Fruit fly (Drosophila melanogaster) whole organism, embryonic: ENCODE results near the gene CG14341.

ENCODE experiments used
- B-H1 ChIP-seq: fragments of 200-800 bp; sonication (Bioruptor generic); IDR thresholded peaks from 3 replicates; pipeline ENCODE4 v1.3.6; 2022; ENCODE audit warnings: missing biosample characterization, missing genetic modification characterization
- Blimp-1 ChIP-seq: fragments of 200-800 bp; sonication (Bioruptor generic); optimal IDR thresholded peaks from 3 replicates; lab custom pipeline; 2018; ENCODE audit warnings: missing biosample characterization, missing genetic modification characterization, mild to moderate bottlenecking, moderate library complexity, missing genetic modification reagents
- CG10274 ChIP-seq: fragments of 200-800 bp; sonication (Bioruptor generic); optimal IDR thresholded peaks from 3 replicates; lab custom pipeline; 2017; ENCODE audit warnings: missing biosample characterization, mild to moderate bottlenecking, missing genetic modification characterization
- CG11398 ChIP-seq: fragments of 200-800 bp; sonication (Bioruptor generic); optimal IDR thresholded peaks from 2 replicates; lab custom pipeline; 2016; ENCODE audit warnings: missing biosample characterization, missing genetic modification characterization
- CG11504 ChIP-seq: fragments of 200-800 bp; sonication (Bioruptor generic); optimal IDR thresholded peaks from 3 replicates; lab custom pipeline; 2019; ENCODE audit warnings: missing biosample characterization, mild to moderate bottlenecking, missing genetic modification characterization, moderate library complexity
- CG12744 ChIP-seq: fragments of 200-800 bp; sonication (Bioruptor generic); optimal IDR thresholded peaks from 2 replicates; lab custom pipeline; 2016; ENCODE audit warnings: missing biosample characterization, missing genetic modification characterization
- CG12942 ChIP-seq: fragments of 200-800 bp; sonication (Bioruptor generic); optimal IDR thresholded peaks from 3 replicates; lab custom pipeline; 2016; ENCODE audit warnings: missing biosample characterization, missing genetic modification characterization
- CG15696 ChIP-seq: fragments of 200-800 bp; sonication (Bioruptor generic); optimal IDR thresholded peaks from 2 replicates; lab custom pipeline; 2019; ENCODE audit warnings: missing biosample characterization, mild to moderate bottlenecking, missing genetic modification characterization, moderate library complexity
- CG17359 ChIP-seq: fragments of 200-800 bp; sonication (Bioruptor generic); optimal IDR thresholded peaks from 3 replicates; lab custom pipeline; 2018; ENCODE audit warnings: missing biosample characterization, mild to moderate bottlenecking, missing genetic modification characterization, moderate library complexity
- CG17912 ChIP-seq: fragments of 200-800 bp; sonication (Bioruptor generic); optimal IDR thresholded peaks from 2 replicates; lab custom pipeline; 2018; ENCODE audit warnings: missing biosample characterization, mild to moderate bottlenecking, missing genetic modification characterization
- CG18476 ChIP-seq: fragments of 200-800 bp; sonication (Bioruptor generic); optimal IDR thresholded peaks from 2 replicates; lab custom pipeline; 2016; ENCODE audit warnings: missing biosample characterization, mild to moderate bottlenecking, missing genetic modification characterization
- CG30403 ChIP-seq: fragments of 200-800 bp; sonication (Bioruptor generic); optimal IDR thresholded peaks from 3 replicates; lab custom pipeline; 2016; ENCODE audit warnings: missing biosample characterization, missing genetic modification characterization
- CG33213 ChIP-seq: fragments of 200-800 bp; sonication (Bioruptor generic); optimal IDR thresholded peaks from 3 replicates; lab custom pipeline; 2016; ENCODE audit warnings: missing biosample characterization, missing genetic modification characterization
- CG43689 ChIP-seq: fragments of 200-800 bp; sonication (Bioruptor generic); IDR thresholded peaks from 2 replicates; pipeline ENCODE4 v1.3.6; 2022; ENCODE audit warnings: missing biosample characterization, missing genetic modification characterization
- CG5245 ChIP-seq: fragments of 200-800 bp; sonication (Bioruptor generic); optimal IDR thresholded peaks from 3 replicates; lab custom pipeline; 2016; ENCODE audit warnings: missing biosample characterization, missing genetic modification characterization
- CG7556 ChIP-seq: fragments of 200-800 bp; sonication (Bioruptor generic); optimal IDR thresholded peaks from 2 replicates; lab custom pipeline; 2017; ENCODE audit warnings: missing biosample characterization, mild to moderate bottlenecking, missing genetic modification characterization
- CG8290 ChIP-seq, 3 experiments: fragments of 200-800 bp; sonication (Bioruptor generic); optimal IDR thresholded peaks; 2 replicates each; lab custom pipeline; 2016 to 2019; ENCODE audit warnings: missing biosample characterization in 3 of 3, missing genetic modification characterization in 3 of 3, mild to moderate bottlenecking in 2 of 3, moderate library complexity in 1 of 3
- CTCF ChIP-seq: fragments of 200-800 bp; sonication (Bioruptor generic); optimal IDR thresholded peaks from 2 replicates; lab custom pipeline; 2017; ENCODE audit warnings: missing biosample characterization, mild to moderate bottlenecking, missing genetic modification characterization, moderate library complexity
- CkIIα-i1 ChIP-seq: fragments of 200-800 bp; sonication (Bioruptor generic); IDR thresholded peaks from 2 replicates; pipeline ENCODE4 v1.3.6; 2022; ENCODE audit warnings: missing biosample characterization, missing genetic modification characterization
- Dbx ChIP-seq: fragments of 200-800 bp; sonication (Bioruptor generic); IDR thresholded peaks from 3 replicates; pipeline ENCODE4 v1.3.6; 2022; ENCODE audit warnings: missing biosample characterization, missing genetic modification characterization
- Dip3 ChIP-seq: fragments of 200-800 bp; sonication (Bioruptor generic); optimal IDR thresholded peaks from 3 replicates; lab custom pipeline; 2016; ENCODE audit warnings: missing biosample characterization, missing genetic modification characterization
- Eip74EF ChIP-seq, 2 experiments: fragments of 200-800 bp in 1 of 2; fragments of >200 bp in 1 of 2; sonication (Bioruptor generic) in 1 of 2; optimal IDR thresholded peaks; 2 replicates each; lab custom pipeline; 2017 to 2019; ENCODE audit warnings: missing biosample characterization in 2 of 2, missing genetic modification characterization in 2 of 2, mild to moderate bottlenecking in 1 of 2, moderate library complexity in 1 of 2
- H15 ChIP-seq: fragments of 200-800 bp; sonication (Bioruptor generic); IDR thresholded peaks from 3 replicates; pipeline ENCODE4 v1.3.6; 2022; ENCODE audit warnings: missing biosample characterization, missing genetic modification characterization
- Hey ChIP-seq: fragments of 200-800 bp; sonication (Bioruptor generic); optimal IDR thresholded peaks from 3 replicates; lab custom pipeline; 2018; ENCODE audit warnings: missing biosample characterization, mild to moderate bottlenecking, missing genetic modification characterization
- Hmx ChIP-seq: fragments of 200-800 bp; sonication (Bioruptor generic); optimal IDR thresholded peaks from 2 replicates; lab custom pipeline; 2016; ENCODE audit warnings: missing biosample characterization, missing genetic modification characterization
- Kr ChIP-seq: fragments of 200-800 bp; sonication (Bioruptor generic); optimal IDR thresholded peaks from 2 replicates; lab custom pipeline; 2017; ENCODE audit warnings: missing biosample characterization, mild to moderate bottlenecking, missing genetic modification characterization
- Meics ChIP-seq: fragments of 200-800 bp; sonication (Bioruptor generic); optimal IDR thresholded peaks from 2 replicates; lab custom pipeline; 2017; ENCODE audit warnings: missing biosample characterization, mild to moderate bottlenecking, missing genetic modification characterization
- Myb ChIP-seq: fragments of 200-800 bp; sonication (Bioruptor generic); optimal IDR thresholded peaks from 2 replicates; lab custom pipeline; 2016; ENCODE audit warnings: missing biosample characterization, missing genetic modification characterization
- Nf-YB ChIP-seq: fragments of 200-800 bp; sonication (Bioruptor generic); optimal IDR thresholded peaks from 3 replicates; lab custom pipeline; 2019; ENCODE audit warnings: missing biosample characterization, mild to moderate bottlenecking, missing genetic modification characterization, moderate library complexity
- Nf-YC ChIP-seq: fragments of 200-800 bp; optimal IDR thresholded peaks from 3 replicates; lab custom pipeline; 2019; ENCODE audit warnings: missing biosample characterization, mild to moderate bottlenecking, missing genetic modification characterization, moderate library complexity
- Opbp ChIP-seq: fragments of 200-800 bp; sonication (Bioruptor generic); IDR thresholded peaks from 3 replicates; pipeline ENCODE4 v1.3.6; 2022; ENCODE audit warnings: missing biosample characterization, missing genetic modification characterization; ENCODE audit not compliant: partially characterized antibody
- PHDP ChIP-seq: fragments of 200-800 bp; sonication (Bioruptor generic); optimal IDR thresholded peaks from 3 replicates; lab custom pipeline; 2018; ENCODE audit warnings: missing biosample characterization, mild to moderate bottlenecking, missing genetic modification characterization, moderate library complexity
- Ptx1 ChIP-seq: fragments of 200-800 bp; sonication (Bioruptor generic); IDR thresholded peaks from 2 replicates; pipeline ENCODE4 v1.3.6; 2022; ENCODE audit warnings: missing biosample characterization, missing genetic modification characterization
- Usf ChIP-seq: fragments of 200-800 bp; sonication (Bioruptor generic); optimal IDR thresholded peaks from 2 replicates; lab custom pipeline; 2017; ENCODE audit warnings: missing genotype, missing biosample characterization, missing genetic modification characterization
- al ChIP-seq: fragments of 200-800 bp; sonication (Bioruptor generic); IDR thresholded peaks from 2 replicates; pipeline ENCODE4 v1.3.6; 2022; ENCODE audit warnings: missing biosample characterization, missing genetic modification characterization
- amos ChIP-seq: fragments of 200-800 bp; sonication (Bioruptor generic); IDR thresholded peaks from 2 replicates; pipeline ENCODE4 v1.3.6; 2022; ENCODE audit warnings: missing biosample characterization, missing genetic modification characterization; ENCODE audit not compliant: partially characterized antibody
- br ChIP-seq: fragments of >200 bp; optimal IDR thresholded peaks from 2 replicates; lab custom pipeline; 2017
- cas ChIP-seq: fragments of 200-800 bp; sonication (Bioruptor generic); IDR thresholded peaks from 2 replicates; pipeline ENCODE4 v1.3.6; 2022; ENCODE audit warnings: missing biosample characterization, missing genetic modification characterization
- caup ChIP-seq: fragments of 200-800 bp; sonication (Bioruptor generic); optimal IDR thresholded peaks from 3 replicates; lab custom pipeline; 2017; ENCODE audit warnings: missing biosample characterization, mild to moderate bottlenecking, missing genetic modification characterization, moderate library complexity; ENCODE audit not compliant: severe bottlenecking
- dmrt99B ChIP-seq: fragments of 200-800 bp; sonication (Bioruptor generic); optimal IDR thresholded peaks from 2 replicates; lab custom pipeline; 2018; ENCODE audit warnings: missing biosample characterization, mild to moderate bottlenecking, missing genetic modification characterization, moderate library complexity
- gem ChIP-seq: fragments of 200-800 bp; sonication (Bioruptor generic); optimal IDR thresholded peaks from 2 replicates; lab custom pipeline; 2019; ENCODE audit warnings: missing biosample characterization, mild to moderate bottlenecking, missing genetic modification characterization, moderate library complexity
- gt ChIP-seq: fragments of 200-800 bp; sonication (Bioruptor generic); IDR thresholded peaks from 2 replicates; pipeline ENCODE4 v1.3.6; 2022; ENCODE audit warnings: missing biosample characterization, missing genetic modification characterization
- insv ChIP-seq, 2 experiments: fragments of 200-800 bp; sonication (Bioruptor generic); optimal IDR thresholded peaks; 3 replicates each; lab custom pipeline; 2016 to 2018; ENCODE audit warnings: missing biosample characterization in 2 of 2, missing genetic modification characterization in 2 of 2
- lilli ChIP-seq: fragments of 200-800 bp; sonication (Bioruptor generic); optimal IDR thresholded peaks from 3 replicates; lab custom pipeline; 2016; ENCODE audit warnings: missing biosample characterization, missing genetic modification characterization
- onecut ChIP-seq: fragments of 200-800 bp; sonication (Bioruptor generic); IDR thresholded peaks from 2 replicates; pipeline ENCODE4 v1.3.6; 2022; ENCODE audit warnings: missing biosample characterization, missing genetic modification characterization
- rib ChIP-seq: fragments of 200-800 bp; sonication (Bioruptor generic); IDR thresholded peaks from 2 replicates; pipeline ENCODE4 v1.3.6; 2022; ENCODE audit warnings: missing biosample characterization, missing genetic modification characterization
- trem ChIP-seq: fragments of 200-800 bp; optimal IDR thresholded peaks from 3 replicates; lab custom pipeline; 2019; ENCODE audit warnings: missing biosample characterization, mild to moderate bottlenecking, missing genetic modification characterization, moderate library complexity
- twi ChIP-seq: fragments of 200-800 bp; optimal IDR thresholded peaks from 2 replicates; lab custom pipeline; 2019; ENCODE audit warnings: missing biosample characterization, mild to moderate bottlenecking, missing genetic modification characterization, moderate library complexity
- usp ChIP-seq: fragments of >200 bp; optimal IDR thresholded peaks from 2 replicates; lab custom pipeline; 2017; ENCODE audit warnings: missing biosample characterization, missing genetic modification characterization
- wor ChIP-seq: fragments of 200-800 bp; sonication (Bioruptor generic); IDR thresholded peaks from 2 replicates; pipeline ENCODE4 v1.3.6; 2022; ENCODE audit warnings: missing biosample characterization, missing genetic modification characterization
- zf30C ChIP-seq: fragments of 200-800 bp; sonication (Bioruptor generic); optimal IDR thresholded peaks from 3 replicates; lab custom pipeline; 2018; ENCODE audit warnings: missing biosample characterization, mild to moderate bottlenecking, missing genetic modification characterization
- zfh2 ChIP-seq: fragments of 200-800 bp; sonication (Bioruptor generic); optimal IDR thresholded peaks from 2 replicates; lab custom pipeline; 2016; ENCODE audit warnings: missing biosample characterization, missing genetic modification characterization

CG14341 gene

dm6 chr2L:1214465-1214864 lies 48.2 kb downstream of the CG14341 start (continued):
- TF ChIP-seq CG17912 (GFP tag; lab: Kevin White, UChicago) = no peak
- TF ChIP-seq wor (GFP tag; lab: Robert Waterston, UW) = 0 out of 2 replicates have a peak, but pooled peaks have one; percentile 17
- TF ChIP-seq twi (tag; lab: Kevin White, UChicago) = no peak
- TF ChIP-seq CG18476 (GFP tag; lab: Kevin White, UChicago) = no peak
- peak; percentile 59 for TF ChIP-seq Ptx1
- peak; percentile 53 for TF ChIP-seq Blimp-1 (GFP tag; lab: Kevin White, UChicago)
- TF ChIP-seq CG10274 (GFP tag; lab: Kevin White, UChicago) = no peak
- 0 out of 3 replicates have a peak, but pooled peaks have one; percentile 39 for TF ChIP-seq Dbx (GFP tag; lab: Robert Waterston, UW)
- no peak for TF ChIP-seq CG12744 (GFP tag; lab: Kevin White, UChicago)
- TF ChIP-seq usp (GFP tag; lab: Kevin White, UChicago) = no peak
- TF ChIP-seq CTCF (GFP tag; lab: Kevin White, UChicago) = no peak
- peak; percentile 57 for TF ChIP-seq B-H1 (GFP tag; lab: Robert Waterston, UW)
- TF ChIP-seq Hey (tag; lab: Kevin White, UChicago) = no peak
- TF ChIP-seq Dip3 (GFP tag; lab: Kevin White, UChicago) = no peak
- peak; percentile 66 for TF ChIP-seq gem (tag; lab: Kevin White, UChicago)
- no peak for TF ChIP-seq insv (GFP tag; optimal IDR thresholded peaks at IDR 0.05; lab: Kevin White, UChicago)
- 0 out of 2 replicates have a peak, but pooled peaks have one; percentile 20 for TF ChIP-seq al (GFP tag; lab: Robert Waterston, UW)
- peak; percentile 62 for TF ChIP-seq CG11504
- TF ChIP-seq CG17359 (tag; lab: Kevin White, UChicago) = peak; percentile 41
- TF ChIP-seq CG11398 (GFP tag; lab: Kevin White, UChicago) = no peak
- no peak for TF ChIP-seq Eip74EF (GFP tag; optimal IDR thresholded peaks at IDR 0.05; lab: Kevin White, UChicago)
- TF ChIP-seq Usf (GFP tag; lab: Kevin White, UChicago) = no peak
- no peak for TF ChIP-seq zfh2 (GFP tag; lab: Kevin White, UChicago)
- TF ChIP-seq H15 (GFP tag; lab: Robert Waterston, UW) = no peak
- peak; percentile 48 for TF ChIP-seq PHDP
- TF ChIP-seq Myb (GFP tag; lab: Kevin White, UChicago) = no peak
- no peak for TF ChIP-seq Nf-YB (GFP tag; lab: Kevin White, UChicago)
- TF ChIP-seq trem = no peak
- no peak for TF ChIP-seq onecut
- TF ChIP-seq zf30C = no peak
- TF ChIP-seq CG8290 (GFP tag; optimal IDR thresholded peaks at IDR 0.05; lab: Kevin White, UChicago) = no peak
- TF ChIP-seq CG8290 (tag; optimal IDR thresholded peaks at IDR 0.05; lab: Kevin White, UChicago) = peak in 1 of 2 experiments; percentile 11
- no peak for TF ChIP-seq Kr (GFP tag; lab: Kevin White, UChicago)
- no peak for TF ChIP-seq rib (GFP tag; lab: Robert Waterston, UW)
- no peak for TF ChIP-seq CG15696 (tag; lab: Kevin White, UChicago)
- no peak for TF ChIP-seq amos (GFP tag; lab: Robert Waterston, UW)
- TF ChIP-seq Hmx (GFP tag; lab: Kevin White, UChicago) = no peak
- peak; percentile 48 for TF ChIP-seq Meics (GFP tag; lab: Kevin White, UChicago)
- TF ChIP-seq CG12942 = no peak
- TF ChIP-seq Nf-YC (tag; lab: Kevin White, UChicago) = no peak
- TF ChIP-seq Opbp (GFP tag; lab: Robert Waterston, UW) = no peak
- TF ChIP-seq dmrt99B (tag; lab: Kevin White, UChicago) = peak; percentile 55
- no peak for TF ChIP-seq CkIIα-i1 (GFP tag; lab: Robert Waterston, UW)
- no peak for TF ChIP-seq CG33213 (GFP tag; lab: Kevin White, UChicago)
- peak; percentile 46 for TF ChIP-seq CG7556 (GFP tag; lab: Kevin White, UChicago)
- TF ChIP-seq CG43689 (GFP tag; lab: Robert Waterston, UW) = no peak
- TF ChIP-seq lilli = peak; percentile 28
- no peak for TF ChIP-seq br
- no peak for TF ChIP-seq CG5245
- no peak for TF ChIP-seq cas (GFP tag; lab: Robert Waterston, UW)
- TF ChIP-seq caup (GFP tag; lab: Kevin White, UChicago) = no peak
- TF ChIP-seq gt (GFP tag; lab: Robert Waterston, UW) = no peak
- TF ChIP-seq CG30403 (GFP tag; lab: Kevin White, UChicago) = peak; percentile 43
